Worm (Caenorhabditis elegans): ENCODE data around the gene igcm-2.

The igcm-2 gene

DNA sequence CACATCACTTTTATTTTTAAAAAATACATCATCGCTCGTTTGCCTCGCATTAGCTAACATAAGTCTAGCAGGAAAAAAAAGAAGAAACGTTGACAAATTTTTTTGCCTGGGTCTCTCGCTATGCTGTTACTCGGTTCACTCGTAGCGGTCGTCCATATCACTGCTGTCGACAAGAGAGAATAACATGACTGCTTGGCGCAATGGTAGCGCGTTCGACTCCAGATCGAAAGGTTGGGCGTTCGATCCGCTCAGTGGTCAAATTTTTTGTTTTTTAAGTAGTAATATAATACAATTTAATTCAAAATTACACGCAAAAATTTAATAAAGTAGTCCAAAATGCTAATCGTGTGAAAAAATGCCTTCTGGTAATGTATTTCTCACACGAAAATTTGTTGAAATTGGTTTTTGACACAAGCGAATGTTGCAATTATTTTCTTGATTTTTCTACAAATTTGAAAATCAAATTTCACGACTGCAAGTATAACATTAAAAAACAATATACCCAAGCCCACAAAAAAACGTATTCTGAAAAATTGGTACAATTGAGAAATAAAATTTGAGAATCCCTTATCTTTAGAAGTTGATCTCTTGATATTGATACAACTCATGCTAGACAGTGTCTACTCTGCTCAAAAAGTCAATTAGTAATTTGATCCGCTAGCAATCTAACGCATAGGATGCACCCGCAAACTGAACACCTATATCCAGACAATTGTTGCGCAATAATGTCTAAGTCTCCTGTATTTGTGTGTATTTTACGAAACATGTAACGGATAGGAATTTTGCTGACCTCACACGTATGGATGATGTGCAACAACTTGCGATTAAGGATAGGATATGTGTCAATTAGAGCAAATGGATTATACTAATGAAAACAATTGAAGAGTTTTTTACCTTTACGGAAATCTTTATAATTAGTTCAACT is 19.9 kb downstream of the igcm-2 start:
- no peak for TF ChIP-seq unc-39 (tag; optimal IDR thresholded peaks at IDR 0.05)
- TF ChIP-seq nhr-237 (tag; optimal IDR thresholded peaks at IDR 0.05): no peak
- TF ChIP-seq tbx-2 (tag; optimal IDR thresholded peaks at IDR 0.05): peak; percentile 54
- TF ChIP-seq elt-2 (tag; optimal IDR thresholded peaks at IDR 0.05): peak; percentile 29
- no peak for TF ChIP-seq ceh-16 (tag; optimal IDR thresholded peaks at IDR 0.05)
- peak; percentile 36 for TF ChIP-seq nhr-23 (tag; optimal IDR thresholded peaks at IDR 0.05)
- TF ChIP-seq hmg-11 (tag; optimal IDR thresholded peaks at IDR 0.05): peak; percentile 93
- TF ChIP-seq lsy-12 (tag; optimal IDR thresholded peaks at IDR 0.05): no peak
- peak; percentile 57 for TF ChIP-seq jun-1 (tag; optimal IDR thresholded peaks at IDR 0.05)
- TF ChIP-seq nfya-1 (tag; optimal IDR thresholded peaks at IDR 0.05; ENCODE audit: insufficient read depth): peak; percentile 57
- TF ChIP-seq ceh-82 (tag; optimal IDR thresholded peaks at IDR 0.05): peak; percentile 33
- TF ChIP-seq skn-1 (tag; optimal IDR thresholded peaks at IDR 0.05): peak; percentile 26
- TF ChIP-seq unc-62 (GFP tag; optimal IDR thresholded peaks at IDR 0.05): no peak
- peak; percentile 10 for TF ChIP-seq nhr-28 (tag; optimal IDR thresholded peaks at IDR 0.05)
- TF ChIP-seq pqm-1 (tag; optimal IDR thresholded peaks at IDR 0.05): peak; percentile 26
- TF ChIP-seq lin-39 (tag; optimal IDR thresholded peaks at IDR 0.05): peak; percentile 68
- peak; percentile 49 for TF ChIP-seq pha-4 (tag; optimal IDR thresholded peaks at IDR 0.05)
- TF ChIP-seq egl-5 (tag; optimal IDR thresholded peaks at IDR 0.05): peak; percentile 54
- no peak for TF ChIP-seq mdl-1 (tag; optimal IDR thresholded peaks at IDR 0.05)

DNA sequence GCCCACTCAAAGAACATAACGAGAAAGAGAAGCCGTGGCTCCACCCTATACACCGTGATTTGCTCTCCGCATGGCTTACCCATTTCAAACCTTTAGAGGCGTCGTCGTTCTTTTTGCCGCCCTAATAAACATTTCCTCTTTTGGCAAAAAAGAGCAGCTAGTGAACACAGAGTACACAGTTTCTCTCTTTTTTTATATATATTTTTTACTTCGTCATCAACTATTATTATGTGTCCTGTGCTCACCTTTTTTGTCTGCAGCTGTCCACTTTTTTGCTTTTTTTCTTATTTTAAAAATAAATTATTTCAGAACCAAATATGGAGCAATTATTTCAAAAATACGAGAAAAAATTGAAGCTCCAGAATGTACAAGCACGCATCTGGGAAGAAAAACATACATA is 21.7 kb downstream of the igcm-2 start, which contains the start of gene C03B1.2:
Gene C03B1.2, plus strand, starts transcription at position 301 of the 400 bp plus-strand sequence.
- TF ChIP-seq unc-62 (GFP tag; optimal IDR thresholded peaks at IDR 0.05): no peak

DNA sequence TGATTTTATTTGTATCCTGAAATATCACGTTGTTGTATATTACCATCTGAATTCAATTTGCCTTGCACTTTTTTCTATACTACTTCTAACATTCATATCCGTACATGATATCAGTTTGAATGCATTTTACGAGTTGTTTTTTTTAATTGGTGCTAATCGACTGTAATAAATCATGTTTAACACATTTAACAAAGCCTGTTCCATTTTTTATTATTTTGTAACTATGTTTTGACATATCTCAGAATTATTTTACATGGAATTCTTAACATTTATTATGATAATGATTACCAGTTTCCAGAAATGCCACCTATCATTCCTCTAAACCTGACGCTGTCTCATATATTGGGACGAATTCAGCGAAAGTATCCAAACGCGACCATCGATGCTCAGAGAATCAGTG is 25.7 kb downstream of the igcm-2 start, which contains the start of gene C03B1.3:
Gene C03B1.3, plus strand, starts transcription at position 301 of the 400 bp plus-strand sequence.
- TF ChIP-seq unc-39 (tag; optimal IDR thresholded peaks at IDR 0.05) (no peak), elt-3 (tag; optimal IDR thresholded peaks at IDR 0.05) (no peak), ceh-28 (tag; optimal IDR thresholded peaks at IDR 0.05) (no peak), ztf-11 (tag; optimal IDR thresholded peaks at IDR 0.05) (no peak), fkh-10 (GFP tag; optimal IDR thresholded peaks at IDR 0.05) (no peak), lsy-12 (tag; optimal IDR thresholded peaks at IDR 0.05) (no peak), aly-2 (tag; optimal IDR thresholded peaks at IDR 0.05) (no peak), nhr-67 (tag; optimal IDR thresholded peaks at IDR 0.05) (no peak), mml-1 (tag; optimal IDR thresholded peaks at IDR 0.05) (no peak), nhr-11 (tag; optimal IDR thresholded peaks at IDR 0.05) (no peak), egl-27 (tag; optimal IDR thresholded peaks at IDR 0.05) (no peak), egl-5 (tag; optimal IDR thresholded peaks at IDR 0.05) (no peak), elt-2 (tag; optimal IDR thresholded peaks at IDR 0.05) (no peak), zag-1 (tag; optimal IDR thresholded peaks at IDR 0.05) (no peak)

DNA sequence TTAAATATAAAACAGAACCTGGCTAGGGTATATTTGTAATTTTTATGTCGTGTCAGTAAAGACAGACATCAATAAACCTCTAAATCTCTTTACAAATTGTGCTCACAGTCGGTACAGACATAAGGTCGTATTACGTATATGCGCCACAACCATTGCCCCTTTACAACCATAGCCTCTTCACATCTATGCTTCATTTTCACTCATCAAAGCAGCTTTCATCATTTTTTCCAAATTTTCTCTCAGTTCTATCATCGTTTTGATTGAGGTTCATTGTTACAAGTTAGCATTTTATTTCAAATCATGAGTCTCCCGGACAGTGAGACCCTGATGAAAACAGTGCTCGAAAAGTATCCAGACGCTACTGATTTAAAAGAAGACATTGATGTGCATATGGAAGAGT is 27.2 kb downstream of the igcm-2 start, which contains the start of gene C03B1.4:
Gene C03B1.4, plus strand, starts transcription at position 301 of the 400 bp plus-strand sequence.
- TF ChIP-seq pqm-1 (tag; optimal IDR thresholded peaks at IDR 0.05) (no peak), fos-1 (tag; optimal IDR thresholded peaks at IDR 0.05) (no peak), mml-1 (tag; optimal IDR thresholded peaks at IDR 0.05) (no peak), ceh-28 (tag; optimal IDR thresholded peaks at IDR 0.05) (no peak), ceh-16 (tag; optimal IDR thresholded peaks at IDR 0.05) (no peak), elt-3 (tag; optimal IDR thresholded peaks at IDR 0.05) (no peak), nhr-11 (tag; optimal IDR thresholded peaks at IDR 0.05) (no peak)

DNA sequence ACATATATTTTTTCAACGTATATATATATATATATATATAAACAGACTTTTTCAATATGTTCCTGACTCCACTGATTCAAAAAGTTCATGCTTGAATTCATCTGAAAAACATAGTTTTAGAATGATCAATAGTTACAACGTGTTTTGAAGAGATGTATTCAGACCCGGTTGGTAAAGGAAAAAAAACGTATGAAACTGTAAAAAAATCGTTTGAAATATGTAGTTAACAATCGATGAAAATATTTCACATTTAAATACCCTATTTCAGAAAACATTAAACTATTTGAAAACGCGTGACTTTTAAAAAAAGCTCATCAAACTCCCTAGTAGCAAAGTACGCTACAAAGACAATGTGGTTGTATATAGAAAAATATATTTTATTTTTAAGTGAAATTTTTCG is 30.7 kb downstream of the igcm-2 start, which contains the start of gene C03B1.14:
Gene C03B1.14, minus strand, starts transcription at position 101 of the 400 bp plus-strand sequence.
- TF ChIP-seq nhr-43 (tag; optimal IDR thresholded peaks at IDR 0.05; ENCODE audit: poor library complexity, severe bottlenecking): no peak
- TF ChIP-seq fkh-2 (tag; optimal IDR thresholded peaks at IDR 0.05): no peak
- TF ChIP-seq nhr-25 (tag; optimal IDR thresholded peaks at IDR 0.05): no peak
- no peak for TF ChIP-seq ceh-82 (tag; optimal IDR thresholded peaks at IDR 0.05)
- no peak for TF ChIP-seq daf-12 (tag; optimal IDR thresholded peaks at IDR 0.05)
- TF ChIP-seq skn-1 (tag; optimal IDR thresholded peaks at IDR 0.05): no peak
- TF ChIP-seq pqm-1 (tag; optimal IDR thresholded peaks at IDR 0.05): no peak
- no peak for TF ChIP-seq mml-1 (tag; optimal IDR thresholded peaks at IDR 0.05)
- no peak for TF ChIP-seq ztf-4 (tag; optimal IDR thresholded peaks at IDR 0.05)
- no peak for TF ChIP-seq zag-1 (tag; optimal IDR thresholded peaks at IDR 0.05)
- TF ChIP-seq nhr-237 (tag; optimal IDR thresholded peaks at IDR 0.05): no peak
- TF ChIP-seq nhr-67 (tag; optimal IDR thresholded peaks at IDR 0.05): no peak
- TF ChIP-seq egl-5 (tag; optimal IDR thresholded peaks at IDR 0.05): no peak
- TF ChIP-seq pha-4 (tag; optimal IDR thresholded peaks at IDR 0.05): no peak
- no peak for TF ChIP-seq egl-27 (tag; optimal IDR thresholded peaks at IDR 0.05)
- TF ChIP-seq mdl-1 (tag; optimal IDR thresholded peaks at IDR 0.05): no peak

Data from whole organism, L3 larva.